Fruit fly (Drosophila melanogaster) whole organism, embryonic: ENCODE results near the gene CG33502.

Experiments used
- BEAF-32 ChIP-seq: fragments of 200-800 bp; sonication (Bioruptor generic); optimal IDR thresholded peaks from 3 replicates; lab custom pipeline; 2017; ENCODE audit warnings: missing biosample characterization, missing genetic modification characterization, mild to moderate bottlenecking, moderate library complexity, missing genetic modification reagents
- CG1024 ChIP-seq: fragments of 200-800 bp; sonication (Bioruptor generic); IDR thresholded peaks from 2 replicates; pipeline ENCODE4 v1.3.6; 2022; ENCODE audit warnings: missing biosample characterization, missing genetic modification characterization
- CG11085 ChIP-seq: fragments of 200-800 bp; sonication (Bioruptor generic); IDR thresholded peaks from 2 replicates; pipeline ENCODE4 v1.3.6; 2022; ENCODE audit warnings: missing biosample characterization, missing genetic modification characterization
- CG11093 ChIP-seq: fragments of 200-800 bp; sonication (Bioruptor generic); IDR thresholded peaks from 3 replicates; pipeline ENCODE4 v1.3.6; 2022; ENCODE audit warnings: missing biosample characterization, missing genetic modification characterization
- CG11560 ChIP-seq: fragments of 200-800 bp; sonication (Bioruptor generic); IDR thresholded peaks from 3 replicates; pipeline ENCODE4 v1.3.6; 2022; ENCODE audit warnings: missing biosample characterization, missing genetic modification characterization
- CG12299 ChIP-seq: fragments of 200-800 bp; sonication (Bioruptor generic); optimal IDR thresholded peaks from 2 replicates; lab custom pipeline; 2018; ENCODE audit warnings: missing biosample characterization, mild to moderate bottlenecking, missing genetic modification characterization
- CG13775 ChIP-seq: fragments of 200-800 bp; sonication (Bioruptor generic); optimal IDR thresholded peaks from 3 replicates; lab custom pipeline; 2017; ENCODE audit warnings: missing biosample characterization, mild to moderate bottlenecking, missing genetic modification characterization
- CG14014 ChIP-seq: fragments of 200-800 bp; sonication (Bioruptor generic); IDR thresholded peaks from 2 replicates; pipeline ENCODE4 v1.3.6; 2022; ENCODE audit warnings: missing biosample characterization, missing genetic modification characterization
- CG1603 ChIP-seq: fragments of 200-800 bp; sonication (Bioruptor generic); optimal IDR thresholded peaks from 2 replicates; lab custom pipeline; 2019; ENCODE audit warnings: missing biosample characterization, mild to moderate bottlenecking, missing genetic modification characterization, moderate library complexity
- CG17186 ChIP-seq: fragments of 200-800 bp; sonication (Bioruptor generic); optimal IDR thresholded peaks from 3 replicates; lab custom pipeline; 2017; ENCODE audit warnings: missing biosample characterization, missing genetic modification reagents, missing genetic modification characterization
- CG17829 ChIP-seq: fragments of 200-800 bp; optimal IDR thresholded peaks from 2 replicates; lab custom pipeline; 2019; ENCODE audit warnings: missing biosample characterization, mild to moderate bottlenecking, missing genetic modification characterization, moderate library complexity
- CG2116 ChIP-seq: fragments of 200-800 bp; sonication (Bioruptor generic); optimal IDR thresholded peaks from 3 replicates; lab custom pipeline; 2018; ENCODE audit warnings: missing biosample characterization, mild to moderate bottlenecking, missing genetic modification characterization
- CG31441 ChIP-seq: fragments of 200-800 bp; sonication (Bioruptor generic); IDR thresholded peaks from 2 replicates; pipeline ENCODE4 v1.3.6; 2022; ENCODE audit warnings: missing biosample characterization, missing genetic modification characterization
- CG3163 ChIP-seq: fragments of 200-800 bp; sonication (Bioruptor generic); optimal IDR thresholded peaks from 3 replicates; lab custom pipeline; 2016; ENCODE audit warnings: missing biosample characterization, missing genetic modification characterization
- CG34422 ChIP-seq: fragments of 200-800 bp; sonication (Bioruptor generic); IDR thresholded peaks from 3 replicates; pipeline ENCODE4 v1.3.6; 2022; ENCODE audit warnings: missing biosample characterization, missing genetic modification characterization
- CG4617 ChIP-seq: fragments of 200-800 bp; sonication (Bioruptor generic); optimal IDR thresholded peaks from 3 replicates; lab custom pipeline; 2016; ENCODE audit warnings: missing biosample characterization, missing genetic modification characterization, borderline replicate concordance
- CG4730 ChIP-seq: fragments of 200-800 bp; sonication (Bioruptor generic); IDR thresholded peaks from 2 replicates; pipeline ENCODE4 v1.3.6; 2022; ENCODE audit warnings: missing biosample characterization, missing genetic modification characterization
- CG4820 ChIP-seq: fragments of 200-800 bp; sonication (Bioruptor generic); optimal IDR thresholded peaks from 3 replicates; lab custom pipeline; 2016; ENCODE audit warnings: missing biosample characterization, missing genetic modification characterization
- CG6854 ChIP-seq: fragments of 200-800 bp; sonication (Bioruptor generic); optimal IDR thresholded peaks from 3 replicates; lab custom pipeline; 2017; ENCODE audit warnings: missing biosample characterization, mild to moderate bottlenecking, missing genetic modification characterization
- CG7357 ChIP-seq: fragments of 200-800 bp; sonication (Bioruptor generic); IDR thresholded peaks from 3 replicates; pipeline ENCODE4 v1.3.6; 2022; ENCODE audit warnings: missing biosample characterization, missing genetic modification characterization
- CG7987 ChIP-seq: fragments of 200-800 bp; sonication (Bioruptor generic); optimal IDR thresholded peaks from 2 replicates; lab custom pipeline; 2018; ENCODE audit warnings: missing biosample characterization, mild to moderate bottlenecking, missing genetic modification characterization, moderate library complexity
- D ChIP-seq, 2 experiments: fragments of 200-800 bp in 1 of 2; fragments of >200 bp in 1 of 2; sonication (Bioruptor generic) in 1 of 2; optimal IDR thresholded peaks; 2 replicates in 1 of 2; 3 replicates in 1 of 2; lab custom pipeline; 2017; ENCODE audit warnings: mild to moderate bottlenecking in 1 of 2, missing biosample characterization in 1 of 2, missing genetic modification characterization in 1 of 2, missing genetic modification reagents in 1 of 2
- Dbx ChIP-seq: fragments of 200-800 bp; sonication (Bioruptor generic); IDR thresholded peaks from 3 replicates; pipeline ENCODE4 v1.3.6; 2022; ENCODE audit warnings: missing biosample characterization, missing genetic modification characterization
- Dip3 ChIP-seq: fragments of 200-800 bp; sonication (Bioruptor generic); optimal IDR thresholded peaks from 3 replicates; lab custom pipeline; 2016; ENCODE audit warnings: missing biosample characterization, missing genetic modification characterization
- Doc2 ChIP-seq: fragments of 200-800 bp; sonication (Bioruptor generic); IDR thresholded peaks from 2 replicates; pipeline ENCODE4 v1.3.6; 2022; ENCODE audit warnings: missing biosample characterization, missing genetic modification characterization
- Dp ChIP-seq: fragments of 200-800 bp; sonication (Bioruptor generic); optimal IDR thresholded peaks from 2 replicates; lab custom pipeline; 2018; ENCODE audit warnings: missing biosample characterization, mild to moderate bottlenecking, missing genetic modification characterization, moderate library complexity
- E2f2 ChIP-seq: fragments of 200-800 bp; sonication (Bioruptor generic); IDR thresholded peaks from 2 replicates; pipeline ENCODE4 v1.3.6; 2022; ENCODE audit warnings: missing biosample characterization, missing genetic modification characterization
- Ets65A ChIP-seq: fragments of 200-800 bp; sonication (Bioruptor generic); peaks from one replicate; lab custom pipeline; 2016; ENCODE audit warnings: missing biosample characterization, missing genetic modification characterization
- HHEX ChIP-seq: fragments of 200-800 bp; sonication (Bioruptor generic); optimal IDR thresholded peaks from 3 replicates; lab custom pipeline; 2017; ENCODE audit warnings: missing biosample characterization, mild to moderate bottlenecking, missing genetic modification characterization, missing genetic modification reagents
- HmgZ ChIP-seq: fragments of 200-800 bp; sonication (Bioruptor generic); optimal IDR thresholded peaks from 2 replicates; lab custom pipeline; 2018; ENCODE audit warnings: missing biosample characterization, mild to moderate bottlenecking, missing genetic modification characterization
- Hmx ChIP-seq: fragments of 200-800 bp; sonication (Bioruptor generic); optimal IDR thresholded peaks from 2 replicates; lab custom pipeline; 2016; ENCODE audit warnings: missing biosample characterization, missing genetic modification characterization
- Mrtf ChIP-seq: fragments of 200-800 bp; sonication (Bioruptor generic); IDR thresholded peaks from 3 replicates; pipeline ENCODE4 v1.3.6; 2022; ENCODE audit warnings: missing biosample characterization, missing genetic modification characterization
- Myb ChIP-seq: fragments of 200-800 bp; sonication (Bioruptor generic); optimal IDR thresholded peaks from 2 replicates; lab custom pipeline; 2016; ENCODE audit warnings: missing biosample characterization, missing genetic modification characterization
- NC2β ChIP-seq: fragments of 200-800 bp; sonication (Bioruptor generic); optimal IDR thresholded peaks from 2 replicates; lab custom pipeline; 2016; ENCODE audit warnings: missing biosample characterization, missing genetic modification characterization
- PHDP ChIP-seq: fragments of 200-800 bp; sonication (Bioruptor generic); optimal IDR thresholded peaks from 3 replicates; lab custom pipeline; 2018; ENCODE audit warnings: missing biosample characterization, mild to moderate bottlenecking, missing genetic modification characterization, moderate library complexity
- aop ChIP-seq: fragments of 200-800 bp; sonication (Bioruptor generic); IDR thresholded peaks from 2 replicates; pipeline ENCODE4 v1.3.6; 2022; ENCODE audit warnings: missing biosample characterization, missing genetic modification characterization
- cad ChIP-seq: fragments of >200 bp; optimal IDR thresholded peaks from 2 replicates; lab custom pipeline; 2017; ENCODE audit warnings: missing biosample characterization, missing genetic modification characterization
- cato ChIP-seq: fragments of 200-800 bp; sonication (Bioruptor generic); optimal IDR thresholded peaks from 2 replicates; lab custom pipeline; 2016; ENCODE audit warnings: missing biosample characterization, missing genetic modification characterization, borderline replicate concordance
- chinmo ChIP-seq: fragments of 200-800 bp; sonication (Bioruptor generic); IDR thresholded peaks from 4 replicates; pipeline ENCODE4 v1.3.6; 2022; ENCODE audit warnings: missing biosample characterization, missing genetic modification characterization; ENCODE audit not compliant: partially characterized antibody
- cwo ChIP-seq: fragments of 200-800 bp; sonication (Bioruptor generic); optimal IDR thresholded peaks from 3 replicates; lab custom pipeline; 2017; ENCODE audit warnings: missing biosample characterization, missing genetic modification characterization, mild to moderate bottlenecking, moderate library complexity, missing genetic modification reagents
- dati ChIP-seq: fragments of 200-800 bp; sonication (Bioruptor generic); IDR thresholded peaks from 2 replicates; pipeline ENCODE4 v1.3.6; 2022; ENCODE audit warnings: missing biosample characterization, missing genetic modification characterization
- dimm ChIP-seq: fragments of 200-800 bp; sonication (Bioruptor generic); IDR thresholded peaks from 2 replicates; pipeline ENCODE4 v1.3.6; 2022; ENCODE audit warnings: missing biosample characterization, missing genetic modification characterization
- dysf ChIP-seq: fragments of 200-800 bp; sonication (Bioruptor generic); IDR thresholded peaks from 3 replicates; pipeline ENCODE4 v1.3.6; 2022; ENCODE audit warnings: missing biosample characterization, missing genetic modification characterization
- fd102C ChIP-seq: fragments of 200-800 bp; sonication (Bioruptor generic); optimal IDR thresholded peaks from 2 replicates; lab custom pipeline; 2018; ENCODE audit warnings: missing biosample characterization, mild to moderate bottlenecking, missing genetic modification characterization, moderate library complexity
- gcm ChIP-seq: fragments of 200-800 bp; sonication (Bioruptor generic); optimal IDR thresholded peaks from 2 replicates; lab custom pipeline; 2019; ENCODE audit warnings: missing biosample characterization, mild to moderate bottlenecking, missing genetic modification characterization, moderate library complexity
- jigr1 ChIP-seq: fragments of 200-800 bp; sonication (Bioruptor generic); IDR thresholded peaks from 3 replicates; pipeline ENCODE4 v1.3.6; 2022; ENCODE audit warnings: missing biosample characterization, missing genetic modification characterization
- lab ChIP-seq: fragments of 200-800 bp; sonication (Bioruptor generic); optimal IDR thresholded peaks from 3 replicates; lab custom pipeline; 2017; ENCODE audit warnings: missing biosample characterization, missing genetic modification characterization, mild to moderate bottlenecking, moderate library complexity, missing genetic modification reagents
- org-1 ChIP-seq: fragments of 200-800 bp; sonication (Bioruptor generic); optimal IDR thresholded peaks from 2 replicates; lab custom pipeline; 2017; ENCODE audit warnings: missing biosample characterization, missing genetic modification characterization
- otp ChIP-seq: fragments of 200-800 bp; sonication (Bioruptor generic); IDR thresholded peaks from 3 replicates; pipeline ENCODE4, ENCODE4 v1.3.6; 2022; ENCODE audit warnings: missing biosample characterization, missing genetic modification characterization
- pros ChIP-seq: fragments of 200-800 bp; sonication (Bioruptor generic); optimal IDR thresholded peaks from 3 replicates; lab custom pipeline; 2019; ENCODE audit warnings: missing biosample characterization, mild to moderate bottlenecking, missing genetic modification characterization, moderate library complexity
- slp2 ChIP-seq: fragments of 200-800 bp; sonication (Bioruptor generic); optimal IDR thresholded peaks from 2 replicates; lab custom pipeline; 2016; ENCODE audit warnings: missing biosample characterization, missing genetic modification characterization

The CG33502 gene

dm6 chrX:21604956-21605502 is 6.3 kb downstream of the CG33502 start, which contains the start of gene GCS2alpha (continued):
- TF ChIP-seq slp2 (GFP tag; lab: Kevin White, UChicago): no peak
- no peak for TF ChIP-seq CG13775 (GFP tag; lab: Kevin White, UChicago)
- TF ChIP-seq CG11093 (GFP tag; lab: Robert Waterston, UW): no peak
- no peak for TF ChIP-seq cad (GFP tag; lab: Kevin White, UChicago)
- TF ChIP-seq Mrtf: no peak
- TF ChIP-seq Myb (GFP tag; lab: Kevin White, UChicago): peak; percentile 30
- no peak for TF ChIP-seq CG4820
- TF ChIP-seq org-1 (GFP tag; lab: Kevin White, UChicago): no peak
- TF ChIP-seq CG34422 (GFP tag; lab: Robert Waterston, UW): no peak
- TF ChIP-seq CG17829: no peak
- no peak for TF ChIP-seq D (optimal IDR thresholded peaks at IDR 0.05; lab: Kevin White, UChicago)
- no peak for TF ChIP-seq D (GFP tag; optimal IDR thresholded peaks at IDR 0.05; lab: Kevin White, UChicago)
- no peak for TF ChIP-seq Dip3
- no peak for TF ChIP-seq CG3163 (GFP tag; lab: Kevin White, UChicago)
- TF ChIP-seq CG11085: no peak
- TF ChIP-seq cwo: no peak
- TF ChIP-seq dimm (GFP tag; lab: Robert Waterston, UW): no peak
- no peak for TF ChIP-seq lab
- no peak for TF ChIP-seq CG7987 (GFP tag; lab: Kevin White, UChicago)
- TF ChIP-seq HmgZ (tag; lab: Kevin White, UChicago): no peak
- no peak for TF ChIP-seq CG14014 (GFP tag; lab: Robert Waterston, UW)
- TF ChIP-seq CG7357 (GFP tag; lab: Robert Waterston, UW): no peak
- TF ChIP-seq PHDP: no peak
- TF ChIP-seq otp (GFP tag; lab: Robert Waterston, UW): no peak
- TF ChIP-seq CG1024 (GFP tag; lab: Robert Waterston, UW): no peak
- no peak for TF ChIP-seq dysf (GFP tag; lab: Robert Waterston, UW)
- no peak for TF ChIP-seq chinmo (GFP tag; lab: Robert Waterston, UW)
- no peak for TF ChIP-seq CG4730 (GFP tag; lab: Robert Waterston, UW)
- no peak for TF ChIP-seq CG11560 (tag; lab: Robert Waterston, UW)
- no peak for TF ChIP-seq jigr1
- peak; percentile 86 for TF ChIP-seq E2f2
- TF ChIP-seq dati (GFP tag; lab: Robert Waterston, UW): no peak
- TF ChIP-seq CG31441 (GFP tag; lab: Robert Waterston, UW): no peak
- TF ChIP-seq Dbx (GFP tag; lab: Robert Waterston, UW): no peak
- TF ChIP-seq CG4617: peak; percentile 30
- TF ChIP-seq BEAF-32: peak; percentile 9
- TF ChIP-seq Dp (GFP tag; lab: Kevin White, UChicago): peak; percentile 76
- TF ChIP-seq CG6854 (GFP tag; lab: Kevin White, UChicago): no peak
- no peak for TF ChIP-seq cato (GFP tag; lab: Kevin White, UChicago)
- no peak for TF ChIP-seq gcm (GFP tag; lab: Kevin White, UChicago)
- TF ChIP-seq CG12299: no peak
- no peak for TF ChIP-seq fd102C
- no peak for TF ChIP-seq Hmx (GFP tag; lab: Kevin White, UChicago)
- TF ChIP-seq aop: no peak
- TF ChIP-seq CG2116 (GFP tag; lab: Kevin White, UChicago): peak; percentile 8
- TF ChIP-seq CG1603: peak; percentile 27
- TF ChIP-seq CG17186 (GFP tag; lab: Kevin White, UChicago): peak; percentile 23
- TF ChIP-seq Doc2 (GFP tag; lab: Robert Waterston, UW): no peak
- TF ChIP-seq pros: no peak
- TF ChIP-seq NC2β: no peak
- no peak for TF ChIP-seq Ets65A (GFP tag; lab: Kevin White, UChicago)
- TF ChIP-seq HHEX: no peak
